Worm (Caenorhabditis elegans) whole organism, young adult: ENCODE measurements around the gene srx-114.
A peak's percentile ranks its signal among the peaks of the same experiment; 100 is the strongest.

Experiments
- B0035.1 ChIP-seq: sonication (generic microtip); optimal IDR thresholded peaks from 2 replicates; lab custom pipeline; 2016; ENCODE audit warnings: missing genetic modification characterization, mild to moderate bottlenecking, missing compliant biosample characterization, missing genotype, missing genetic modification reagents
- C06A6.2 ChIP-seq: fragments of 200-800 bp; sonication (Bioruptor generic); conservative IDR thresholded peaks from 2 replicates; pipeline ENCODE4 v1.3.6; 2022; ENCODE audit warnings: missing genetic modification characterization, missing compliant biosample characterization
- C17E4.6 ChIP-seq: fragments of 200-800 bp; sonication (Bioruptor generic); IDR thresholded peaks from 2 replicates; pipeline ENCODE4 v1.3.6; 2022; ENCODE audit warnings: missing genetic modification reagents, missing genetic modification characterization, missing compliant biosample characterization
- F10E7.11 ChIP-seq: sonication (generic microtip); optimal IDR thresholded peaks from 2 replicates; lab custom pipeline; 2017; ENCODE audit warnings: mild to moderate bottlenecking, missing genetic modification characterization, moderate library complexity, missing compliant biosample characterization
- F33H1.4 ChIP-seq: fragments of 200-800 bp; sonication (Bioruptor generic); IDR thresholded peaks from 2 replicates; pipeline ENCODE4 v1.3.6; 2022; ENCODE audit warnings: missing genetic modification reagents, missing genetic modification characterization, missing compliant biosample characterization
- F37B4.10 ChIP-seq: fragments of 200-800 bp; sonication (Bioruptor generic); IDR thresholded peaks from 2 replicates; pipeline ENCODE4 v1.3.6; 2022; ENCODE audit warnings: missing genetic modification characterization, missing compliant biosample characterization
- F52B5.7 ChIP-seq: sonication (generic microtip); optimal IDR thresholded peaks from 2 replicates; lab custom pipeline; 2016; ENCODE audit warnings: mild to moderate bottlenecking, missing genetic modification characterization, missing compliant biosample characterization
- T07F8.4 ChIP-seq: sonication (generic microtip); optimal IDR thresholded peaks from 2 replicates; lab custom pipeline; 2016; ENCODE audit warnings: mild to moderate bottlenecking, missing genetic modification characterization, moderate library complexity, missing compliant biosample characterization
- T26A5.8 ChIP-seq: sonication (generic microtip); optimal IDR thresholded peaks from 2 replicates; lab custom pipeline; 2016; ENCODE audit warnings: missing genetic modification characterization, missing compliant biosample characterization
- Y53G8AR.9 ChIP-seq: fragments of 200-800 bp; sonication (Bioruptor generic); conservative IDR thresholded peaks from 2 replicates; pipeline ENCODE4 v1.3.6; 2022; ENCODE audit warnings: missing genetic modification reagents, missing genetic modification characterization, missing compliant biosample characterization
- Y95B8A.8 ChIP-seq: fragments of 200-800 bp; sonication (Bioruptor generic); IDR thresholded peaks from 2 replicates; pipeline ENCODE4 v1.3.6; 2022; ENCODE audit warnings: missing genetic modification reagents, missing genetic modification characterization, missing compliant biosample characterization
- ZK185.1 ChIP-seq: sonication (generic microtip); optimal IDR thresholded peaks from 2 replicates; lab custom pipeline; 2016; ENCODE audit warnings: mild to moderate bottlenecking, missing genetic modification characterization, missing compliant biosample characterization; ENCODE audit not compliant: poor library complexity, severe bottlenecking
- akir-1 ChIP-seq: fragments of 200-800 bp; sonication (Bioruptor generic); optimal IDR thresholded peaks from 2 replicates; lab custom pipeline; 2018; ENCODE audit warnings: mild to moderate bottlenecking, missing genetic modification characterization, moderate library complexity, missing compliant biosample characterization
- atf-7 ChIP-seq: sonication (generic microtip); optimal IDR thresholded peaks from 2 replicates; lab custom pipeline; 2017; ENCODE audit warnings: mild to moderate bottlenecking, missing genetic modification characterization, missing compliant biosample characterization
- attf-3 ChIP-seq: fragments of 200-800 bp; sonication (Bioruptor generic); conservative IDR thresholded peaks from 2 replicates; pipeline ENCODE4 v1.3.6; 2022; ENCODE audit warnings: missing genetic modification reagents, missing genetic modification characterization, missing compliant biosample characterization
- bed-2 ChIP-seq: fragments of 200-800 bp; sonication (Bioruptor generic); IDR thresholded peaks from 2 replicates; pipeline ENCODE4 v1.3.6; 2022; ENCODE audit warnings: missing genetic modification reagents, missing genetic modification characterization, missing compliant biosample characterization
- ccch-3 ChIP-seq: fragments of 200-800 bp; sonication (Bioruptor generic); optimal IDR thresholded peaks from 2 replicates; lab custom pipeline; 2018; ENCODE audit warnings: mild to moderate bottlenecking, missing genetic modification characterization, missing compliant biosample characterization
- cebp-2 ChIP-seq: fragments of 200-800 bp; sonication (Bioruptor generic); IDR thresholded peaks from 2 replicates; pipeline ENCODE4 v1.3.6; 2022; ENCODE audit warnings: missing genetic modification characterization, missing compliant biosample characterization
- ceh-40 ChIP-seq: fragments of 200-800 bp; sonication (Bioruptor generic); IDR thresholded peaks from 2 replicates; pipeline ENCODE4 v1.3.6; 2022; ENCODE audit warnings: missing genetic modification characterization, missing compliant biosample characterization
- ceh-91 ChIP-seq: fragments of 200-800 bp; sonication (Bioruptor generic); IDR thresholded peaks from 2 replicates; pipeline ENCODE4 v1.3.6; 2022; ENCODE audit warnings: missing genetic modification reagents, missing genetic modification characterization, missing compliant biosample characterization
- dox-1 ChIP-seq: fragments of 200-800 bp; sonication (Bioruptor generic); IDR thresholded peaks from 2 replicates; pipeline ENCODE4 v1.3.6; 2022; ENCODE audit warnings: missing genetic modification reagents, missing genetic modification characterization, missing compliant biosample characterization
- egl-44 ChIP-seq: fragments of 200-800 bp; sonication (Bioruptor generic); IDR thresholded peaks from 2 replicates; pipeline ENCODE4 v1.3.6; 2022; ENCODE audit warnings: missing genetic modification reagents, missing genetic modification characterization, missing compliant biosample characterization
- ekl-4 ChIP-seq: fragments of 200-800 bp; sonication (Bioruptor generic); IDR thresholded peaks from 2 replicates; pipeline ENCODE4 v1.3.6; 2022; ENCODE audit warnings: missing genetic modification reagents, missing genetic modification characterization, missing compliant biosample characterization
- ets-4 ChIP-seq: fragments of 200-800 bp; sonication (Bioruptor generic); optimal IDR thresholded peaks from 2 replicates; lab custom pipeline; 2018; ENCODE audit warnings: mild to moderate bottlenecking, missing genetic modification characterization, missing compliant biosample characterization
- him-1 ChIP-seq: sonication (generic microtip); optimal IDR thresholded peaks from 2 replicates; lab custom pipeline; 2016; ENCODE audit warnings: missing genotype, missing genetic modification reagents, missing genetic modification characterization, missing compliant biosample characterization
- hlh-26 ChIP-seq: fragments of 200-800 bp; sonication (Bioruptor generic); conservative IDR thresholded peaks from 2 replicates; pipeline ENCODE4 v1.3.6; 2022; ENCODE audit warnings: missing genetic modification reagents, missing genetic modification characterization, missing compliant biosample characterization
- hmg-1.2 ChIP-seq: fragments of 200-800 bp; sonication (Bioruptor generic); IDR thresholded peaks from 2 replicates; pipeline ENCODE4 v1.3.6; 2022; ENCODE audit warnings: missing genetic modification reagents, missing genetic modification characterization, missing compliant biosample characterization
- lsy-27 ChIP-seq: sonication (generic microtip); optimal IDR thresholded peaks from 2 replicates; lab custom pipeline; 2017; ENCODE audit warnings: missing genetic modification characterization, mild to moderate bottlenecking, missing compliant biosample characterization, antibody characterized with exemption, missing genotype, borderline replicate concordance; ENCODE audit not compliant: insufficient read depth
- madf-6 ChIP-seq: fragments of 200-800 bp; sonication (Bioruptor generic); IDR thresholded peaks from 2 replicates; pipeline ENCODE4 v1.3.6; 2022; ENCODE audit warnings: missing genetic modification reagents, missing genetic modification characterization, missing compliant biosample characterization
- mcd-1 ChIP-seq: fragments of 200-800 bp; sonication (Bioruptor generic); IDR thresholded peaks from 2 replicates; pipeline ENCODE4 v1.3.6; 2022; ENCODE audit warnings: missing genetic modification reagents, missing genetic modification characterization, missing compliant biosample characterization
- mxl-1 ChIP-seq: sonication (generic microtip); optimal IDR thresholded peaks from 2 replicates; lab custom pipeline; 2016; ENCODE audit warnings: missing genetic modification characterization, missing compliant biosample characterization
- nfya-1 ChIP-seq: sonication (generic microtip); optimal IDR thresholded peaks from 2 replicates; lab custom pipeline; 2017; ENCODE audit warnings: antibody characterized with exemption, missing compliant biosample characterization, missing genetic modification characterization, borderline replicate concordance; ENCODE audit not compliant: insufficient read depth
- nhr-120 ChIP-seq: fragments of 200-800 bp; sonication (Bioruptor generic); IDR thresholded peaks from 2 replicates; pipeline ENCODE4 v1.3.6; 2022; ENCODE audit warnings: missing genetic modification characterization, missing compliant biosample characterization
- snpc-4 ChIP-seq, 5 experiments: fragments of 150-350 bp in 1 of 5; sonication (generic microtip) in 4 of 5; optimal IDR thresholded peaks; 2 replicates each; lab custom pipeline; 2014 to 2018; ENCODE audit warnings: missing genetic modification characterization in 5 of 5, missing biosample characterization in 3 of 5, antibody characterized with exemption in 2 of 5, mild to moderate bottlenecking in 2 of 5, missing compliant biosample characterization in 2 of 5, missing genotype in 2 of 5, moderate library complexity in 2 of 5, missing genetic modification reagents in 1 of 5
- somi-1 ChIP-seq: fragments of 200-800 bp; sonication (Bioruptor generic); optimal IDR thresholded peaks from 2 replicates; lab custom pipeline; 2018; ENCODE audit warnings: mild to moderate bottlenecking, missing genetic modification characterization, missing compliant biosample characterization
- xnd-1 ChIP-seq: sonication (generic microtip); optimal IDR thresholded peaks from 2 replicates; lab custom pipeline; 2016; ENCODE audit warnings: missing genotype, missing genetic modification reagents, missing genetic modification characterization, missing compliant biosample characterization
- ztf-26 ChIP-seq: sonication (generic microtip); optimal IDR thresholded peaks from 2 replicates; lab custom pipeline; 2017; ENCODE audit warnings: missing genetic modification characterization, missing compliant biosample characterization
- ztf-6 ChIP-seq: fragments of 200-800 bp; sonication (Bioruptor generic); IDR thresholded peaks from 2 replicates; pipeline ENCODE4 v1.3.6; 2022; ENCODE audit warnings: missing genetic modification reagents, missing genetic modification characterization, missing compliant biosample characterization

srx-114 gene

ce11 chrII:5420947-5421614, 11.9 kb downstream of the srx-114 start, which contains the start of gene tofu-6 (continued):
- no peak for TF ChIP-seq ekl-4
- TF ChIP-seq dox-1, result peak; percentile 63
- no peak for TF ChIP-seq somi-1 (GFP tag; lab: Kevin White, UChicago)
- peak; percentile 87 for TF ChIP-seq mcd-1 (GFP tag; lab: Robert Waterston, UW)
- no peak for TF ChIP-seq nhr-120 (GFP tag; lab: Robert Waterston, UW)

DNA sequence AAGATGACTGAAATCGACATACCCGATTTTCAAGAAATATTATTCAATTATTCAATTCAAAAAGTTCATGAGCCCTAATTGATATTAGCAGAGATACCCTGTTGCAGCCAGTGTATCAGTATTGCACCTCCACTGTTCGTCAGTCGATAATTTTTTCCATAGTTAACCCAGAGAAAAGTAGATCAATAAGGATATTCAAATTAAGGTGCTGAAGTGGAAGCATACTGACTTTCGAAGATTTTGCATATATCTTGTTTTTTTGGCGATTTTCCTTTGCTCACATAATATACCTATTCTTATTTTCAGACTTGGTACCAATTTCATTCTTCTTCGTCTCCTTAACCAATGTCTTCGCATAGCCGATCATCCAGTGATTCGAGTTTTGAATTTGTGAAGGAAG, 14.0 kb downstream of the srx-114 start, which contains the start of gene EEED8.15:
TSS of gene EEED8.15 (plus strand) at position 301 of the 400 bp plus-strand sequence.
- TF ChIP-seq C06A6.2, result no peak
- TF ChIP-seq mcd-1 (GFP tag; lab: Robert Waterston, UW), result no peak
- no peak for TF ChIP-seq ceh-91 (GFP tag; lab: Robert Waterston, UW)
- TF ChIP-seq ztf-26 (tag; lab: Kevin White, UChicago), result no peak
- no peak for TF ChIP-seq lsy-27 (tag; lab: Kevin White, UChicago)
- TF ChIP-seq F37B4.10 (GFP tag; lab: Robert Waterston, UW), result no peak
- TF ChIP-seq C17E4.6 (GFP tag; lab: Robert Waterston, UW), result no peak
- TF ChIP-seq T26A5.8, result no peak
- TF ChIP-seq F33H1.4 (GFP tag; lab: Robert Waterston, UW), result no peak
- no peak for TF ChIP-seq F52B5.7 (tag; lab: Kevin White, UChicago)
- no peak for TF ChIP-seq snpc-4 (GFP tag; optimal IDR thresholded peaks at IDR 0.05; lab: Kevin White, UChicago)
- TF ChIP-seq snpc-4 (tag; optimal IDR thresholded peaks at IDR 0.05; lab: Kevin White, UChicago), result no peak

- TF ChIP-seq B0035.1, result no peak
- TF ChIP-seq T07F8.4, result no peak
- no peak for TF ChIP-seq Y53G8AR.9 (GFP tag; lab: Robert Waterston, UW)
- TF ChIP-seq egl-44, result no peak
- no peak for TF ChIP-seq ZK185.1 (tag; lab: Kevin White, UChicago)
- TF ChIP-seq, all 124 proteins: peak for 0
These were observed 14.7 kb downstream of the srx-114 start for ce11 chrII:5418317-5418716.

DNA sequence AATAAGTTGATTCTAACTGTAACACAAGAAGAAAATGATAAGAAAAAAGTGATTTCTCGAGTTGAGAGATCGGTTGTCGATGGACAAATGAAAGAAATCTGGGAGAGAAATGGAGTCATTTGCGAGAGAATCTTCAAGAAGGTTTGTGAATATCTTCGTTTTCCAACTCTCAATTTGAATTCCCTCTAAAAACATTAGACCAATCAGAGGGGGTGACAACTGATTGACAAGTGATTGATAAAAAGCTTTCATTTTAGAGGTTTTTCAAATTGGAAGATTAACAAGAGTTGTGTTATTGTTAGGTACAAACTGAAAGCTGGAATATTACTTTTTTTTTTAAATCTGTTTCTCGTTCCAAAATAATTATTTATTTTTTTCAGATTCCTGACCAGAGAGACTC, 15.1 kb downstream of the srx-114 start:
- no peak for TF ChIP-seq mxl-1 (tag; lab: Kevin White, UChicago)
- no peak for TF ChIP-seq bed-2
- no peak for TF ChIP-seq C06A6.2
- no peak for TF ChIP-seq hmg-1.2
- TF ChIP-seq xnd-1 (tag; lab: Kevin White, UChicago), result no peak
- TF ChIP-seq nfya-1 (tag; lab: Kevin White, UChicago), result no peak
- TF ChIP-seq atf-7 (tag; lab: Kevin White, UChicago), result no peak
- no peak for TF ChIP-seq ets-4 (GFP tag; lab: Kevin White, UChicago)
- no peak for TF ChIP-seq ztf-6 (GFP tag; lab: Robert Waterston, UW)
- no peak for TF ChIP-seq F33H1.4 (GFP tag; lab: Robert Waterston, UW)
- no peak for TF ChIP-seq ccch-3 (GFP tag; lab: Kevin White, UChicago)
- TF ChIP-seq Y95B8A.8 (GFP tag; lab: Robert Waterston, UW), result no peak
- TF ChIP-seq F10E7.11 (tag; lab: Kevin White, UChicago), result no peak
- TF ChIP-seq ceh-40, result no peak
- no peak for TF ChIP-seq cebp-2 (GFP tag; lab: Robert Waterston, UW)
- no peak for TF ChIP-seq madf-6
- no peak for TF ChIP-seq akir-1 (GFP tag; lab: Kevin White, UChicago)
- no peak for TF ChIP-seq hlh-26 (GFP tag; lab: Robert Waterston, UW)
- no peak for TF ChIP-seq him-1 (tag; lab: Kevin White, UChicago)
- no peak for TF ChIP-seq attf-3 (GFP tag; lab: Robert Waterston, UW)
